Worm (Caenorhabditis elegans) whole organism, L3 larva: Measurements from ENCODE around the gene spig-10.
A peak's percentile ranks its signal among the peaks of the same experiment; 100 is the strongest.

Source experiments
- R02D3.7 ChIP-seq: fragments of 150-350 bp; optimal IDR thresholded peaks from 2 replicates; lab custom pipeline; 2014; ENCODE audit warnings: missing biosample characterization, missing genetic modification characterization
- ama-1 ChIP-seq: fragments of 150-350 bp; optimal IDR thresholded peaks from 2 replicates; lab custom pipeline; 2018
- ceh-16 ChIP-seq: sonication (generic microtip); optimal IDR thresholded peaks from 2 replicates; lab custom pipeline; 2017; ENCODE audit warnings: missing biosample characterization, missing genetic modification characterization
- ceh-28 ChIP-seq: fragments of 150-350 bp; optimal IDR thresholded peaks from 2 replicates; lab custom pipeline; 2014; ENCODE audit warnings: missing biosample characterization, missing genetic modification reagents, missing genetic modification characterization
- daf-12 ChIP-seq: fragments of 150-350 bp; optimal IDR thresholded peaks from 2 replicates; lab custom pipeline; 2014; ENCODE audit warnings: missing biosample characterization, missing genetic modification reagents, missing genetic modification characterization
- egl-27 ChIP-seq: sonication (generic microtip); optimal IDR thresholded peaks from 4 replicates; lab custom pipeline; 2017; ENCODE audit warnings: missing biosample characterization, missing genetic modification reagents, missing genetic modification characterization
- egl-5 ChIP-seq: fragments of 150-350 bp; optimal IDR thresholded peaks from 2 replicates; lab custom pipeline; 2017; ENCODE audit warnings: missing biosample characterization, missing genetic modification reagents, missing genetic modification characterization, inconsistent platforms
- elt-2 ChIP-seq: sonication (generic microtip); optimal IDR thresholded peaks from 2 replicates; lab custom pipeline; 2016; ENCODE audit warnings: missing genetic modification reagents, mild to moderate bottlenecking, missing genetic modification characterization, missing compliant biosample characterization
- elt-3 ChIP-seq, 3 experiments: fragments of 150-350 bp in 1 of 3; sonication (generic microtip) in 2 of 3; optimal IDR thresholded peaks; 2 replicates in 2 of 3; 4 replicates in 1 of 3; lab custom pipeline; 2014 to 2017; ENCODE audit warnings: missing biosample characterization in 3 of 3, missing genetic modification characterization in 3 of 3
- eor-1 ChIP-seq, 2 experiments: fragments of 150-350 bp; optimal IDR thresholded peaks; 2 replicates each; lab custom pipeline; 2014 to 2018; ENCODE audit warnings: missing biosample characterization in 2 of 2, missing genetic modification characterization in 2 of 2
- fkh-10 ChIP-seq: sonication (generic microtip); optimal IDR thresholded peaks from 2 replicates; lab custom pipeline; 2017; ENCODE audit warnings: missing biosample characterization, missing genetic modification reagents, missing genetic modification characterization
- fkh-2 ChIP-seq: fragments of 150-350 bp; optimal IDR thresholded peaks from 2 replicates; lab custom pipeline; 2014; ENCODE audit warnings: missing biosample characterization, missing genetic modification reagents, missing genetic modification characterization
- fos-1 ChIP-seq: fragments of 150-350 bp; optimal IDR thresholded peaks from 2 replicates; lab custom pipeline; 2014; ENCODE audit warnings: missing biosample characterization, missing genetic modification characterization
- jun-1 ChIP-seq: fragments of 150-350 bp; optimal IDR thresholded peaks from 2 replicates; lab custom pipeline; 2014; ENCODE audit warnings: missing biosample characterization, missing genetic modification reagents, missing genetic modification characterization
- lin-15B ChIP-seq: fragments of 150-350 bp; optimal IDR thresholded peaks from 2 replicates; lab custom pipeline; 2014; ENCODE audit warnings: missing biosample characterization, missing genetic modification characterization
- lin-39 ChIP-seq: fragments of 150-350 bp; optimal IDR thresholded peaks from 2 replicates; lab custom pipeline; 2018; ENCODE audit warnings: missing biosample characterization, missing genetic modification reagents, missing genetic modification characterization
- lsy-12 ChIP-seq: sonication (generic microtip); optimal IDR thresholded peaks from 2 replicates; lab custom pipeline; 2016; ENCODE audit warnings: mild to moderate bottlenecking, missing genetic modification characterization, missing compliant biosample characterization
- mdl-1 ChIP-seq: fragments of 150-350 bp; optimal IDR thresholded peaks from 2 replicates; lab custom pipeline; 2014; ENCODE audit warnings: missing biosample characterization, missing genetic modification characterization
- nfya-1 ChIP-seq: sonication (generic microtip); optimal IDR thresholded peaks from 2 replicates; lab custom pipeline; 2017; ENCODE audit warnings: missing genetic modification characterization, mild to moderate bottlenecking, missing compliant biosample characterization, antibody characterized with exemption, moderate library complexity; ENCODE audit not compliant: insufficient read depth
- nhr-11 ChIP-seq: fragments of 150-350 bp; optimal IDR thresholded peaks from 2 replicates; lab custom pipeline; 2014; ENCODE audit warnings: missing biosample characterization, missing genetic modification characterization
- nhr-12 ChIP-seq: fragments of 150-350 bp; optimal IDR thresholded peaks from 2 replicates; lab custom pipeline; 2014; ENCODE audit warnings: missing biosample characterization, missing genetic modification characterization
- nhr-23 ChIP-seq: fragments of 150-350 bp; optimal IDR thresholded peaks from 2 replicates; lab custom pipeline; 2014; ENCODE audit warnings: missing biosample characterization, missing genetic modification reagents, missing genetic modification characterization
- nhr-25 ChIP-seq: sonication (generic microtip); optimal IDR thresholded peaks from 2 replicates; lab custom pipeline; 2017; ENCODE audit warnings: missing biosample characterization, missing genetic modification characterization
- nhr-28 ChIP-seq: fragments of 150-350 bp; optimal IDR thresholded peaks from 2 replicates; lab custom pipeline; 2014; ENCODE audit warnings: missing biosample characterization, missing genetic modification characterization
- nhr-43 ChIP-seq: sonication (generic microtip); optimal IDR thresholded peaks from 2 replicates; lab custom pipeline; 2016; ENCODE audit warnings: mild to moderate bottlenecking, missing genetic modification characterization, missing compliant biosample characterization; ENCODE audit not compliant: poor library complexity, severe bottlenecking
- nhr-67 ChIP-seq: fragments of 150-350 bp; optimal IDR thresholded peaks from 2 replicates; lab custom pipeline; 2014; ENCODE audit warnings: missing biosample characterization, missing genetic modification characterization
- nhr-76 ChIP-seq: fragments of 150-350 bp; sonication (generic microtip); optimal IDR thresholded peaks from 5 replicates; lab custom pipeline; 2014; ENCODE audit warnings: missing biosample characterization, missing genetic modification characterization
- nhr-77 ChIP-seq: fragments of 150-350 bp; optimal IDR thresholded peaks from 2 replicates; lab custom pipeline; 2014; ENCODE audit warnings: missing biosample characterization, missing genetic modification characterization
- pqm-1 ChIP-seq: fragments of 150-350 bp; optimal IDR thresholded peaks from 2 replicates; lab custom pipeline; 2017; ENCODE audit warnings: missing biosample characterization, missing genetic modification characterization, inconsistent platforms
- snpc-4 ChIP-seq: fragments of 150-350 bp; optimal IDR thresholded peaks from 2 replicates; lab custom pipeline; 2014; ENCODE audit warnings: missing biosample characterization, missing genetic modification characterization
- tbx-2 ChIP-seq: sonication (generic microtip); optimal IDR thresholded peaks from 2 replicates; lab custom pipeline; 2016; ENCODE audit warnings: mild to moderate bottlenecking, missing genetic modification characterization, missing compliant biosample characterization
- unc-62 ChIP-seq: fragments of 150-350 bp; sonication (generic microtip); optimal IDR thresholded peaks from 4 replicates; lab custom pipeline; 2014; ENCODE audit warnings: missing biosample characterization, missing genetic modification reagents, missing genetic modification characterization

Gene spig-10

DNA sequence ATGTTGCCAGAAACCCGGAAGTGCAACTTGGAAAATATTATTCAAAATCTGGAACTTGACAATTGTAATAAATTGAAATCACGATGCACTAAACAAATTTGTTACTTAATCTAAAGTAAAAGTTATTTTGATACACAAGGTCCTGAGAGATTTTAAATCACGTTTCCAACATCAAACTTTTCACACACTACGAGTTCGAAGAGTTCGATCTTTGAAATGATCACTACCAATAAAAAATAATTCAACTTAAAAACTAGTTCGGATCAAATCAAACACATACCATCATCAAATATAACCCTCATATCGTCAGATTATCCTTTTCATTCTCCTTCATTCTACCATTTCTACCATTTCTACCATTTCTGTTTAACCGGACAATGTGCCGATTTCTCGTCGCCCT, at the start of gene spig-10:
Gene spig-10 (plus strand): TSS at position 301 of the 400 bp plus-strand sequence.
- TF ChIP-seq snpc-4 (tag; lab: Kevin White, UChicago) (no peak), lin-39 (tag; lab: Kevin White, UChicago) (no peak), egl-5 (tag; lab: Kevin White, UChicago) (no peak), ama-1 (lab: Kevin White, UChicago) (no peak), elt-3 (tag; optimal IDR thresholded peaks at IDR 0.05; lab: Kevin White, UChicago) (no peak), nhr-11 (no peak), nhr-28 (tag; lab: Kevin White, UChicago) (no peak), fkh-2 (no peak), nhr-67 (tag; lab: Kevin White, UChicago) (no peak), nhr-43 (tag; lab: Kevin White, UChicago) (no peak), fos-1 (tag; lab: Kevin White, UChicago) (no peak), eor-1 (tag; optimal IDR thresholded peaks at IDR 0.05; lab: Kevin White, UChicago) (no peak), nhr-77 (tag; lab: Kevin White, UChicago) (no peak), R02D3.7 (tag; lab: Kevin White, UChicago) (no peak), elt-2 (tag; lab: Kevin White, UChicago) (no peak), mdl-1 (tag; lab: Kevin White, UChicago) (no peak), nfya-1 (no peak), nhr-25 (tag; lab: Kevin White, UChicago) (no peak), lin-15B (tag; lab: Kevin White, UChicago) (no peak)

ce11 chrV:6969950-6970532, 36.0 kb upstream of the spig-10 start, which contains the start of gene ptr-15:
Gene ptr-15, minus strand, starts transcription at chrV:6970000.
- TF ChIP-seq pqm-1 (tag; lab: Kevin White, UChicago), result no peak
- peak in 1 of 3 experiments; percentile 19 for TF ChIP-seq elt-3 (tag; optimal IDR thresholded peaks at IDR 0.05; lab: Kevin White, UChicago)
- TF ChIP-seq nhr-43 (tag; lab: Kevin White, UChicago), result peak; percentile 34
- TF ChIP-seq nhr-25 (tag; lab: Kevin White, UChicago), result peak; percentile 13
- peak; percentile 82 for TF ChIP-seq nhr-23
- no peak for TF ChIP-seq egl-27 (tag; lab: Kevin White, UChicago)
- TF ChIP-seq ceh-16, result no peak
- no peak for TF ChIP-seq lin-15B (tag; lab: Kevin White, UChicago)

DNA sequence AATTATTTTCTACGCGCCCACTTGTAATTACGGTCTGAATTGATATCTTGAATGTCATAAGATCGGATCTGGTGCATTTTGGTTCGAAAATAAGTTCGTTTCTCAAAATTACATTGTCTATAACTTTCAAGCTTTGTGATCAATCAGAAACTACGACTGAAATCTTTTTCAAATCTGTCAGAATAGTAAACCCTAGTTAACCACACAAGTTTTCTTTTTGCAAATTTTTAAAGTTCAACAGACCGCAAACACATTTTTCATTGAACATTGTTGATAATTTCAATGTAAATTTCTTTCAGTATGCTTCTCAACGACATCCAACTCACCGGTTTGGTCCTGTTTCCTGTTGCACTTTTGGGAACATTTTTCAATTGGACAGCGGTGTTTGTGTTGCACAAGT, 34.5 kb upstream of the spig-10 start, which contains the start of gene srx-59:
Gene srx-59 (plus strand): TSS at position 301 of the 400 bp plus-strand sequence.
- TF ChIP-seq elt-3 (tag; optimal IDR thresholded peaks at IDR 0.05; lab: Kevin White, UChicago) (no peak), lsy-12 (tag; lab: Kevin White, UChicago) (no peak), nhr-12 (tag; lab: Kevin White, UChicago) (no peak), ceh-28 (tag; lab: Kevin White, UChicago) (no peak), nhr-23 (no peak), nfya-1 (no peak), egl-5 (tag; lab: Kevin White, UChicago) (no peak), lin-15B (tag; lab: Kevin White, UChicago) (no peak), jun-1 (tag; lab: Kevin White, UChicago) (no peak), lin-39 (tag; lab: Kevin White, UChicago) (no peak), elt-2 (tag; lab: Kevin White, UChicago) (no peak), nhr-28 (tag; lab: Kevin White, UChicago) (no peak)

- TF ChIP-seq lin-39 (tag; lab: Kevin White, UChicago) (no peak), tbx-2 (tag; lab: Kevin White, UChicago) (no peak)
These were observed 30.0 kb upstream of the spig-10 start, which contains the start of gene srx-16 for ce11 chrV:6976047-6976446. Gene srx-16, plus strand, starts transcription at chrV:6976347.

ce11 chrV:6979019-6979418, 27.0 kb upstream of the spig-10 start, which contains the start of gene sre-12:
Gene sre-12, minus strand, starts transcription at chrV:6979119.
- TF ChIP-seq snpc-4 (tag; lab: Kevin White, UChicago) (no peak), egl-5 (tag; lab: Kevin White, UChicago) (no peak), elt-2 (tag; lab: Kevin White, UChicago) (no peak), R02D3.7 (tag; lab: Kevin White, UChicago) (no peak), daf-12 (tag; lab: Kevin White, UChicago) (no peak), jun-1 (tag; lab: Kevin White, UChicago) (no peak), eor-1 (tag; optimal IDR thresholded peaks at IDR 0.05; lab: Kevin White, UChicago) (no peak), unc-62 (GFP tag; lab: Kevin White, UChicago) (no peak), nhr-76 (no peak), lsy-12 (tag; lab: Kevin White, UChicago) (no peak), ama-1 (lab: Kevin White, UChicago) (no peak), fkh-10 (GFP tag; lab: Kevin White, UChicago) (no peak), fos-1 (tag; lab: Kevin White, UChicago) (no peak), egl-27 (tag; lab: Kevin White, UChicago) (no peak), nhr-28 (tag; lab: Kevin White, UChicago) (no peak), lin-15B (tag; lab: Kevin White, UChicago) (no peak), pqm-1 (tag; lab: Kevin White, UChicago) (no peak), nhr-67 (tag; lab: Kevin White, UChicago) (no peak)
